Fruit fly (Drosophila melanogaster) whole organism, embryonic: Measurements from ENCODE around the gene cert.

Source experiments
- Atf3 ChIP-seq: fragments of 200-800 bp; sonication (Bioruptor generic); optimal IDR thresholded peaks from 3 replicates; lab custom pipeline; 2016; ENCODE audit warnings: missing biosample characterization, missing genetic modification characterization
- B-H1 ChIP-seq: fragments of 200-800 bp; sonication (Bioruptor generic); IDR thresholded peaks from 3 replicates; pipeline ENCODE4 v1.3.6; 2022; ENCODE audit warnings: missing biosample characterization, missing genetic modification characterization
- CG10267 ChIP-seq: fragments of 200-800 bp; sonication (Bioruptor generic); optimal IDR thresholded peaks from 2 replicates; lab custom pipeline; 2018; ENCODE audit warnings: missing biosample characterization, mild to moderate bottlenecking, missing genetic modification characterization, moderate library complexity
- CG10959 ChIP-seq: fragments of 200-800 bp; sonication (Bioruptor generic); IDR thresholded peaks from 2 replicates; pipeline ENCODE4 v1.3.6; 2022; ENCODE audit warnings: missing biosample characterization, missing genetic modification characterization
- CG12104 ChIP-seq: fragments of 200-800 bp; sonication (Bioruptor generic); optimal IDR thresholded peaks from 3 replicates; lab custom pipeline; 2016; ENCODE audit warnings: missing biosample characterization, missing genetic modification characterization
- CG13296 ChIP-seq: fragments of 200-800 bp; sonication (Bioruptor generic); optimal IDR thresholded peaks from 3 replicates; lab custom pipeline; 2018; ENCODE audit warnings: missing biosample characterization, mild to moderate bottlenecking, missing genetic modification characterization
- CG13775 ChIP-seq: fragments of 200-800 bp; sonication (Bioruptor generic); optimal IDR thresholded peaks from 3 replicates; lab custom pipeline; 2017; ENCODE audit warnings: missing biosample characterization, mild to moderate bottlenecking, missing genetic modification characterization
- CG14014 ChIP-seq: fragments of 200-800 bp; sonication (Bioruptor generic); IDR thresholded peaks from 2 replicates; pipeline ENCODE4 v1.3.6; 2022; ENCODE audit warnings: missing biosample characterization, missing genetic modification characterization
- CG14050 ChIP-seq: fragments of 200-800 bp; sonication (Bioruptor generic); IDR thresholded peaks from 3 replicates; pipeline ENCODE4 v1.3.6; 2022; ENCODE audit warnings: missing biosample characterization, missing genetic modification characterization
- CG14965 ChIP-seq: fragments of 200-800 bp; sonication (Bioruptor generic); optimal IDR thresholded peaks from 2 replicates; lab custom pipeline; 2016; ENCODE audit warnings: missing biosample characterization, missing genetic modification characterization, borderline replicate concordance
- CG15269 ChIP-seq: fragments of 200-800 bp; sonication (Bioruptor generic); optimal IDR thresholded peaks from 2 replicates; lab custom pipeline; 2018; ENCODE audit warnings: missing biosample characterization, mild to moderate bottlenecking, missing genetic modification characterization, moderate library complexity
- CG1602 ChIP-seq: fragments of 200-800 bp; sonication (Bioruptor generic); optimal IDR thresholded peaks from 3 replicates; lab custom pipeline; 2016; ENCODE audit warnings: missing biosample characterization, missing genetic modification characterization
- CG1603 ChIP-seq: fragments of 200-800 bp; sonication (Bioruptor generic); optimal IDR thresholded peaks from 2 replicates; lab custom pipeline; 2019; ENCODE audit warnings: missing biosample characterization, mild to moderate bottlenecking, missing genetic modification characterization, moderate library complexity
- CG16779 ChIP-seq: fragments of 200-800 bp; sonication (Bioruptor generic); IDR thresholded peaks from 2 replicates; pipeline ENCODE4 v1.3.6; 2022; ENCODE audit warnings: missing biosample characterization, missing genetic modification characterization
- CG17186 ChIP-seq: fragments of 200-800 bp; sonication (Bioruptor generic); optimal IDR thresholded peaks from 3 replicates; lab custom pipeline; 2017; ENCODE audit warnings: missing biosample characterization, missing genetic modification reagents, missing genetic modification characterization
- CG17359 ChIP-seq: fragments of 200-800 bp; sonication (Bioruptor generic); optimal IDR thresholded peaks from 3 replicates; lab custom pipeline; 2018; ENCODE audit warnings: missing biosample characterization, mild to moderate bottlenecking, missing genetic modification characterization, moderate library complexity
- CG2129 ChIP-seq: fragments of 200-800 bp; sonication (Bioruptor generic); IDR thresholded peaks from 2 replicates; pipeline ENCODE4 v1.3.6; 2022; ENCODE audit warnings: missing biosample characterization, missing genetic modification characterization; ENCODE audit not compliant: partially characterized antibody
- CG2199 ChIP-seq: fragments of 200-800 bp; sonication (Bioruptor generic); IDR thresholded peaks from 3 replicates; pipeline ENCODE4 v1.3.6; 2022; ENCODE audit warnings: missing biosample characterization, missing genetic modification characterization
- CG32532 ChIP-seq: fragments of 200-800 bp; sonication (Bioruptor generic); IDR thresholded peaks from 2 replicates; pipeline ENCODE4 v1.3.6; 2022; ENCODE audit warnings: missing biosample characterization, missing genetic modification characterization
- CG34422 ChIP-seq: fragments of 200-800 bp; sonication (Bioruptor generic); IDR thresholded peaks from 3 replicates; pipeline ENCODE4 v1.3.6; 2022; ENCODE audit warnings: missing biosample characterization, missing genetic modification characterization
- CG4282 ChIP-seq: fragments of 200-800 bp; sonication (Bioruptor generic); optimal IDR thresholded peaks from 2 replicates; lab custom pipeline; 2016; ENCODE audit warnings: missing biosample characterization, missing genetic modification characterization
- CG5953 ChIP-seq: fragments of 200-800 bp; sonication (Bioruptor generic); IDR thresholded peaks from 2 replicates; pipeline ENCODE4 v1.3.6; 2022; ENCODE audit warnings: missing biosample characterization, missing genetic modification characterization
- CG6689 ChIP-seq: fragments of 200-800 bp; sonication (Bioruptor generic); IDR thresholded peaks from 2 replicates; pipeline ENCODE4 v1.3.6; 2022; ENCODE audit warnings: missing biosample characterization, missing genetic modification characterization
- CG7271 ChIP-seq: fragments of 200-800 bp; sonication (Bioruptor generic); optimal IDR thresholded peaks from 2 replicates; lab custom pipeline; 2018; ENCODE audit warnings: missing biosample characterization, mild to moderate bottlenecking, missing genetic modification characterization, moderate library complexity
- CG7928 ChIP-seq: fragments of 200-800 bp; sonication (Bioruptor generic); optimal IDR thresholded peaks from 2 replicates; lab custom pipeline; 2017; ENCODE audit warnings: missing biosample characterization, mild to moderate bottlenecking, missing genetic modification characterization
- CG8089 ChIP-seq: fragments of 200-800 bp; sonication (Bioruptor generic); optimal IDR thresholded peaks from 3 replicates; lab custom pipeline; 2016; ENCODE audit warnings: missing biosample characterization, missing genetic modification characterization
- CG8359 ChIP-seq: fragments of 200-800 bp; sonication (Bioruptor generic); optimal IDR thresholded peaks from 2 replicates; lab custom pipeline; 2017; ENCODE audit warnings: missing biosample characterization, mild to moderate bottlenecking, missing genetic modification characterization, borderline replicate concordance
- CG9876 ChIP-seq: fragments of 200-800 bp; sonication (Bioruptor generic); optimal IDR thresholded peaks from 2 replicates; lab custom pipeline; 2016; ENCODE audit warnings: missing biosample characterization, missing genetic modification characterization
- Deaf1 ChIP-seq: fragments of 200-800 bp; optimal IDR thresholded peaks from 3 replicates; lab custom pipeline; 2019; ENCODE audit warnings: missing biosample characterization, mild to moderate bottlenecking, missing genetic modification characterization, moderate library complexity
- E2f2 ChIP-seq: fragments of 200-800 bp; sonication (Bioruptor generic); IDR thresholded peaks from 2 replicates; pipeline ENCODE4 v1.3.6; 2022; ENCODE audit warnings: missing biosample characterization, missing genetic modification characterization
- Gug ChIP-seq: fragments of 200-800 bp; sonication (Bioruptor generic); IDR thresholded peaks from 4 replicates; pipeline ENCODE4 v1.3.6; 2022; ENCODE audit warnings: missing biosample characterization, missing genetic modification characterization
- MBD-R2 ChIP-seq: fragments of 200-800 bp; sonication (Bioruptor generic); IDR thresholded peaks from 2 replicates; pipeline ENCODE4 v1.3.6; 2022; ENCODE audit warnings: missing biosample characterization, missing genetic modification characterization
- Med ChIP-seq: fragments of 200-800 bp; sonication (Bioruptor generic); peaks from one replicate; lab custom pipeline; 2016; ENCODE audit warnings: missing biosample characterization, missing genetic modification characterization, mild to moderate bottlenecking, inconsistent platforms, moderate library complexity
- Mes4 ChIP-seq: fragments of 200-800 bp; sonication (Bioruptor generic); optimal IDR thresholded peaks from 2 replicates; lab custom pipeline; 2016; ENCODE audit warnings: missing biosample characterization, missing genetic modification characterization
- Rx ChIP-seq: fragments of 200-800 bp; sonication (Bioruptor generic); IDR thresholded peaks from 2 replicates; pipeline ENCODE4 v1.3.6; 2022; ENCODE audit warnings: missing biosample characterization, missing genetic modification characterization
- Side ChIP-seq: fragments of 200-800 bp; sonication (Bioruptor generic); optimal IDR thresholded peaks from 2 replicates; lab custom pipeline; 2016; ENCODE audit warnings: missing biosample characterization, missing genetic modification characterization
- Ssrp ChIP-seq: fragments of 200-800 bp; sonication (Bioruptor generic); optimal IDR thresholded peaks from 2 replicates; lab custom pipeline; 2018; ENCODE audit warnings: missing biosample characterization, mild to moderate bottlenecking, missing genetic modification characterization, moderate library complexity
- az2 ChIP-seq: fragments of 200-800 bp; sonication (Bioruptor generic); optimal IDR thresholded peaks from 3 replicates; lab custom pipeline; 2016; ENCODE audit warnings: missing biosample characterization, missing genetic modification characterization
- dan ChIP-seq: fragments of 200-800 bp; sonication (Bioruptor generic); IDR thresholded peaks from 2 replicates; pipeline ENCODE4 v1.3.6; 2022; ENCODE audit warnings: missing biosample characterization, missing genetic modification characterization
- exex ChIP-seq: fragments of 200-800 bp; sonication (Bioruptor generic); optimal IDR thresholded peaks from 4 replicates; lab custom pipeline; 2018; ENCODE audit warnings: missing biosample characterization, mild to moderate bottlenecking, missing genetic modification characterization, moderate library complexity
- fd96Cb ChIP-seq: fragments of 200-800 bp; sonication (Bioruptor generic); optimal IDR thresholded peaks from 2 replicates; lab custom pipeline; 2018; ENCODE audit warnings: missing biosample characterization, mild to moderate bottlenecking, missing genetic modification characterization, moderate library complexity
- gcm2 ChIP-seq: fragments of 200-800 bp; sonication (Bioruptor generic); optimal IDR thresholded peaks from 2 replicates; lab custom pipeline; 2016; ENCODE audit warnings: missing biosample characterization, missing genetic modification characterization
- her ChIP-seq: fragments of 200-800 bp; sonication (Bioruptor generic); optimal IDR thresholded peaks from 2 replicates; lab custom pipeline; 2016; ENCODE audit warnings: missing biosample characterization, missing genetic modification characterization
- inv ChIP-seq: fragments of 200-800 bp; sonication (Bioruptor generic); IDR thresholded peaks from 2 replicates; pipeline ENCODE4 v1.3.6; 2022; ENCODE audit warnings: missing biosample characterization, missing genetic modification characterization; ENCODE audit not compliant: partially characterized antibody
- lmd ChIP-seq: fragments of 200-800 bp; sonication (Bioruptor generic); IDR thresholded peaks from 2 replicates; pipeline ENCODE4 v1.3.6; 2022; ENCODE audit warnings: missing biosample characterization, missing genetic modification characterization
- mam ChIP-seq: fragments of 200-800 bp; sonication (Bioruptor generic); optimal IDR thresholded peaks from 3 replicates; lab custom pipeline; 2016; ENCODE audit warnings: missing biosample characterization, missing genetic modification characterization
- peb ChIP-seq: fragments of 200-800 bp; sonication (Bioruptor generic); IDR thresholded peaks from 2 replicates; pipeline ENCODE4 v1.3.6; 2022; ENCODE audit warnings: missing biosample characterization, missing genetic modification characterization
- salm ChIP-seq: fragments of 200-800 bp; sonication (Bioruptor generic); optimal IDR thresholded peaks from 2 replicates; lab custom pipeline; 2018; ENCODE audit warnings: missing biosample characterization, mild to moderate bottlenecking, missing genetic modification characterization
- sd ChIP-seq: fragments of 200-800 bp; sonication (Bioruptor generic); optimal IDR thresholded peaks from 3 replicates; lab custom pipeline; 2018; ENCODE audit warnings: missing biosample characterization, mild to moderate bottlenecking, missing genetic modification characterization, moderate library complexity
- sqz ChIP-seq: fragments of 200-800 bp; sonication (Bioruptor generic); optimal IDR thresholded peaks from 3 replicates; lab custom pipeline; 2018; ENCODE audit warnings: missing biosample characterization, mild to moderate bottlenecking, missing genetic modification characterization
- trh ChIP-seq: fragments of 200-800 bp; sonication (Bioruptor generic); optimal IDR thresholded peaks from 2 replicates; lab custom pipeline; 2016; ENCODE audit warnings: missing biosample characterization, missing genetic modification characterization
- zen ChIP-seq: fragments of 200-800 bp; sonication (Bioruptor generic); optimal IDR thresholded peaks from 3 replicates; lab custom pipeline; 2018; ENCODE audit warnings: missing biosample characterization, mild to moderate bottlenecking, missing genetic modification characterization, moderate library complexity

cert gene

DNA sequence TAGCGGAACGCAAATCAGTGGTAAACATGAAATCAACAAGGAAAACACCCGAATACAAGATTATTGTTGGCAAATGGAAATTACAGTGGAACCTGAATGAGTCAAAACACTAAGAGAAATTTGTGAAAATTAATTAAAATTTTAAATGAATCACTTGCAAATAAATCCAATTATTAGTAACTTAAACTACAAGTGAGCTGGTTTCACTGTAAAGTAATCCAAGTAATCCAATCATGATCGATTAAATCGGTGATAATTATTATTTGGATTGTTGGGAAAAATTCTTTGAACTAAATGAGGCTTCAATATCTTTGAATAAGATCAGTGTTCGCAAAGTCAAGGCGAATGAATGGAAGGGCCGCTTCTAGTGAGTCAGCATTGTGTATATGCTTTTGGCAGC, 1.3 kb downstream of the cert start (continued):
- no peak for TF ChIP-seq CG8359 (GFP tag; lab: Kevin White, UChicago)
- peak; percentile 24 for TF ChIP-seq mam (GFP tag; lab: Kevin White, UChicago)
- no peak for TF ChIP-seq inv
- TF ChIP-seq Atf3 (GFP tag; lab: Kevin White, UChicago): no peak
- TF ChIP-seq dan (GFP tag; lab: Robert Waterston, UW): no peak
- no peak for TF ChIP-seq Mes4
- TF ChIP-seq CG17359 (tag; lab: Kevin White, UChicago): no peak
- no peak for TF ChIP-seq CG10267 (tag; lab: Kevin White, UChicago)
- TF ChIP-seq CG12104 (GFP tag; lab: Kevin White, UChicago): no peak
- TF ChIP-seq B-H1: no peak
- TF ChIP-seq CG1602 (GFP tag; lab: Kevin White, UChicago): no peak
- no peak for TF ChIP-seq CG6689 (GFP tag; lab: Robert Waterston, UW)
- TF ChIP-seq CG10959 (GFP tag; lab: Robert Waterston, UW): no peak
- no peak for TF ChIP-seq CG2129
- no peak for TF ChIP-seq E2f2 (GFP tag; lab: Robert Waterston, UW)
- TF ChIP-seq exex (tag; lab: Kevin White, UChicago): peak; percentile 42
- no peak for TF ChIP-seq zen
- no peak for TF ChIP-seq CG14965 (GFP tag; lab: Kevin White, UChicago)
- TF ChIP-seq CG7271 (tag; lab: Kevin White, UChicago): no peak
- TF ChIP-seq gcm2 (GFP tag; lab: Kevin White, UChicago): no peak
- no peak for TF ChIP-seq CG2199 (GFP tag; lab: Robert Waterston, UW)
- TF ChIP-seq her: no peak
- TF ChIP-seq CG13775 (GFP tag; lab: Kevin White, UChicago): no peak
- no peak for TF ChIP-seq Deaf1
- peak; percentile 65 for TF ChIP-seq CG15269 (tag; lab: Kevin White, UChicago)
- no peak for TF ChIP-seq trh (GFP tag; lab: Kevin White, UChicago)
- peak; percentile 25 for TF ChIP-seq CG13296 (GFP tag; lab: Kevin White, UChicago)
- TF ChIP-seq CG17186 (GFP tag; lab: Kevin White, UChicago): no peak
- no peak for TF ChIP-seq Gug (GFP tag; lab: Robert Waterston, UW)
- TF ChIP-seq salm: no peak
- TF ChIP-seq fd96Cb (tag; lab: Kevin White, UChicago): peak; percentile 2
- TF ChIP-seq CG34422 (GFP tag; lab: Robert Waterston, UW): no peak
- no peak for TF ChIP-seq MBD-R2 (GFP tag; lab: Robert Waterston, UW)
- no peak for TF ChIP-seq CG4282 (GFP tag; lab: Kevin White, UChicago)
- TF ChIP-seq Med (GFP tag; lab: Kevin White, UChicago): peak; percentile 49
- TF ChIP-seq CG16779 (GFP tag; lab: Robert Waterston, UW): no peak
- no peak for TF ChIP-seq CG8089
- no peak for TF ChIP-seq Side (GFP tag; lab: Kevin White, UChicago)
- TF ChIP-seq sd (tag; lab: Kevin White, UChicago): peak; percentile 51
- TF ChIP-seq CG14050: no peak; the same call in 2 of the 3 replicates
- TF ChIP-seq peb (GFP tag; lab: Robert Waterston, UW): no peak
- TF ChIP-seq CG32532 (GFP tag; lab: Robert Waterston, UW): no peak; the same call in 1 of the 2 replicates
- no peak for TF ChIP-seq sqz (GFP tag; lab: Kevin White, UChicago)
- no peak for TF ChIP-seq CG1603 (tag; lab: Kevin White, UChicago)
- no peak for TF ChIP-seq CG14014 (GFP tag; lab: Robert Waterston, UW)
- no peak for TF ChIP-seq CG7928
- TF ChIP-seq lmd (GFP tag; lab: Robert Waterston, UW): peak; percentile 35; the same call in 1 of the 2 replicates
- no peak for TF ChIP-seq az2 (GFP tag; lab: Kevin White, UChicago)
- TF ChIP-seq CG9876: no peak
- no peak for TF ChIP-seq Ssrp (tag; lab: Kevin White, UChicago)
- no peak for TF ChIP-seq CG5953 (GFP tag; lab: Robert Waterston, UW)
- TF ChIP-seq Rx (GFP tag; lab: Robert Waterston, UW): no peak
